Worm (Caenorhabditis elegans) whole organism, L2 larva: ENCODE results near the gene ttr-6.

ENCODE experiments used
- C34F6.9 ChIP-seq: fragments of 150-350 bp; optimal IDR thresholded peaks from 2 replicates; lab custom pipeline; 2014; ENCODE audit warnings: missing biosample characterization, missing genetic modification characterization
- F13H6.1 ChIP-seq: sonication (generic microtip); optimal IDR thresholded peaks from 2 replicates; lab custom pipeline; 2016; ENCODE audit warnings: missing genetic modification characterization, missing compliant biosample characterization
- R02D3.7 ChIP-seq: fragments of 150-350 bp; optimal IDR thresholded peaks from 2 replicates; lab custom pipeline; 2014; ENCODE audit warnings: missing biosample characterization, missing genetic modification characterization
- Y55F3AM.14 ChIP-seq: fragments of 200-800 bp; sonication (Bioruptor generic); optimal IDR thresholded peaks from 2 replicates; lab custom pipeline; 2018; ENCODE audit warnings: mild to moderate bottlenecking, missing genetic modification characterization, missing compliant biosample characterization
- ZK546.5 ChIP-seq: sonication (generic microtip); optimal IDR thresholded peaks from 2 replicates; lab custom pipeline; 2017; ENCODE audit warnings: missing biosample characterization, missing genetic modification characterization
- alr-1 ChIP-seq: fragments of 150-350 bp; optimal IDR thresholded peaks from 2 replicates; lab custom pipeline; 2014; ENCODE audit warnings: missing biosample characterization, missing genetic modification characterization
- aly-2 ChIP-seq: fragments of 150-350 bp; optimal IDR thresholded peaks from 2 replicates; lab custom pipeline; 2014; ENCODE audit warnings: missing biosample characterization, missing genetic modification characterization
- ama-1 ChIP-seq: fragments of 150-350 bp; optimal IDR thresholded peaks from 2 replicates; lab custom pipeline; 2018; ENCODE audit warnings: inconsistent platforms
- blmp-1 ChIP-seq: sonication (generic microtip); optimal IDR thresholded peaks from 2 replicates; lab custom pipeline; 2017; ENCODE audit warnings: missing genetic modification characterization, mild to moderate bottlenecking, missing compliant biosample characterization, antibody characterized with exemption, moderate library complexity; ENCODE audit not compliant: insufficient read depth
- ceh-16 ChIP-seq: fragments of 150-350 bp; optimal IDR thresholded peaks from 2 replicates; lab custom pipeline; 2014; ENCODE audit warnings: missing biosample characterization, missing genetic modification characterization
- ceh-82 ChIP-seq: fragments of 150-350 bp; optimal IDR thresholded peaks from 2 replicates; lab custom pipeline; 2014; ENCODE audit warnings: missing biosample characterization, missing genetic modification characterization
- egl-27 ChIP-seq: sonication (generic microtip); optimal IDR thresholded peaks from 3 replicates; lab custom pipeline; 2017; ENCODE audit warnings: missing biosample characterization, missing genetic modification reagents, missing genetic modification characterization
- elt-1 ChIP-seq: fragments of 150-350 bp; optimal IDR thresholded peaks from 2 replicates; lab custom pipeline; 2014; ENCODE audit warnings: missing biosample characterization, missing genetic modification characterization
- elt-3 ChIP-seq: sonication (generic microtip); optimal IDR thresholded peaks from 2 replicates; lab custom pipeline; 2017; ENCODE audit warnings: missing biosample characterization, missing genetic modification characterization
- fos-1 ChIP-seq: fragments of 150-350 bp; optimal IDR thresholded peaks from 2 replicates; lab custom pipeline; 2014; ENCODE audit warnings: missing biosample characterization, missing genetic modification characterization
- gmeb-1 ChIP-seq: fragments of 150-350 bp; optimal IDR thresholded peaks from 2 replicates; lab custom pipeline; 2014; ENCODE audit warnings: missing biosample characterization, missing genetic modification characterization
- lin-11 ChIP-seq: fragments of 150-350 bp; sonication (generic microtip); optimal IDR thresholded peaks from 2 replicates; lab custom pipeline; 2014; ENCODE audit warnings: missing biosample characterization, missing genetic modification characterization, inconsistent platforms, mixed read lengths
- lin-13 ChIP-seq: fragments of 150-350 bp; optimal IDR thresholded peaks from 2 replicates; lab custom pipeline; 2014; ENCODE audit warnings: missing biosample characterization, missing genetic modification reagents, missing genetic modification characterization
- lsy-2 ChIP-seq, 2 experiments: fragments of 150-350 bp in 1 of 2; sonication (generic microtip) in 1 of 2; optimal IDR thresholded peaks; 2 replicates each; lab custom pipeline; 2014 to 2017; ENCODE audit warnings: missing biosample characterization in 2 of 2, missing genetic modification characterization in 2 of 2
- mab-5 ChIP-seq: fragments of 150-350 bp; optimal IDR thresholded peaks from 2 replicates; lab custom pipeline; 2014; ENCODE audit warnings: missing biosample characterization, missing genetic modification characterization
- mbf-1 ChIP-seq: sonication (generic microtip); optimal IDR thresholded peaks from 2 replicates; lab custom pipeline; 2017; ENCODE audit warnings: missing biosample characterization, missing genetic modification characterization
- mdl-1 ChIP-seq, 2 experiments: fragments of 150-350 bp in 1 of 2; sonication (generic microtip) in 1 of 2; optimal IDR thresholded peaks; 2 replicates each; lab custom pipeline; 2017; ENCODE audit warnings: missing biosample characterization in 2 of 2, missing genetic modification characterization in 2 of 2
- nhr-10 ChIP-seq: sonication (generic microtip); optimal IDR thresholded peaks from 2 replicates; lab custom pipeline; 2017; ENCODE audit warnings: missing biosample characterization, missing genetic modification characterization
- nhr-11 ChIP-seq: fragments of 150-350 bp; optimal IDR thresholded peaks from 2 replicates; lab custom pipeline; 2014; ENCODE audit warnings: missing biosample characterization, missing genetic modification characterization
- nhr-12 ChIP-seq: fragments of 150-350 bp; optimal IDR thresholded peaks from 2 replicates; lab custom pipeline; 2014; ENCODE audit warnings: missing biosample characterization, missing genetic modification characterization
- nhr-21 ChIP-seq: fragments of 150-350 bp; optimal IDR thresholded peaks from 2 replicates; lab custom pipeline; 2014; ENCODE audit warnings: missing biosample characterization, missing genetic modification characterization
- nhr-23 ChIP-seq: fragments of 150-350 bp; optimal IDR thresholded peaks from 2 replicates; lab custom pipeline; 2014; ENCODE audit warnings: missing biosample characterization, missing genetic modification reagents, missing genetic modification characterization
- nhr-237 ChIP-seq: fragments of 150-350 bp; optimal IDR thresholded peaks from 2 replicates; lab custom pipeline; 2014; ENCODE audit warnings: missing biosample characterization, missing genetic modification characterization
- nhr-25 ChIP-seq: fragments of 150-350 bp; sonication (generic microtip); optimal IDR thresholded peaks from 3 replicates; lab custom pipeline; 2014; ENCODE audit warnings: missing biosample characterization, missing genetic modification characterization
- nhr-77 ChIP-seq: fragments of 150-350 bp; optimal IDR thresholded peaks from 2 replicates; lab custom pipeline; 2014; ENCODE audit warnings: missing biosample characterization, missing genetic modification characterization
- peb-1 ChIP-seq: fragments of 150-350 bp; optimal IDR thresholded peaks from 2 replicates; lab custom pipeline; 2014; ENCODE audit warnings: missing biosample characterization, missing genetic modification characterization
- skn-1 ChIP-seq: sonication (generic microtip); optimal IDR thresholded peaks from 2 replicates; lab custom pipeline; 2017; ENCODE audit warnings: missing biosample characterization, missing genetic modification characterization
- sma-3 ChIP-seq: sonication (generic microtip); optimal IDR thresholded peaks from 2 replicates; lab custom pipeline; 2016; ENCODE audit warnings: missing genetic modification reagents, missing genetic modification characterization, missing compliant biosample characterization
- sma-9 ChIP-seq, 2 experiments: fragments of 150-350 bp in 1 of 2; sonication (generic microtip) in 1 of 2; optimal IDR thresholded peaks; 2 replicates each; lab custom pipeline; 2014 to 2016; ENCODE audit warnings: missing genetic modification characterization in 2 of 2, mild to moderate bottlenecking in 1 of 2, missing biosample characterization in 1 of 2, missing compliant biosample characterization in 1 of 2, missing genetic modification reagents in 1 of 2, moderate library complexity in 1 of 2
- snpc-4 ChIP-seq: fragments of 150-350 bp; optimal IDR thresholded peaks from 2 replicates; lab custom pipeline; 2014; ENCODE audit warnings: missing biosample characterization, missing genetic modification characterization
- unc-39 ChIP-seq: fragments of 150-350 bp; optimal IDR thresholded peaks from 2 replicates; lab custom pipeline; 2014; ENCODE audit warnings: missing biosample characterization, missing genetic modification characterization
- unc-55 ChIP-seq: fragments of 150-350 bp; sonication (generic microtip); optimal IDR thresholded peaks from 3 replicates; lab custom pipeline; 2014; ENCODE audit warnings: missing biosample characterization, missing genetic modification reagents, missing genetic modification characterization
- zag-1 ChIP-seq: fragments of 150-350 bp; optimal IDR thresholded peaks from 2 replicates; lab custom pipeline; 2014; ENCODE audit warnings: missing biosample characterization, missing genetic modification characterization
- ztf-1 ChIP-seq: fragments of 200-800 bp; sonication (Bioruptor generic); conservative IDR thresholded peaks from 2 replicates; pipeline ENCODE4 v1.3.6; 2022; ENCODE audit warnings: missing genetic modification characterization, missing compliant biosample characterization
- ztf-11 ChIP-seq: sonication (generic microtip); optimal IDR thresholded peaks from 2 replicates; lab custom pipeline; 2017; ENCODE audit warnings: missing biosample characterization, missing genetic modification characterization
- ztf-4 ChIP-seq: fragments of 150-350 bp; optimal IDR thresholded peaks from 2 replicates; lab custom pipeline; 2014; ENCODE audit warnings: missing biosample characterization, missing genetic modification characterization

ttr-6 gene

DNA sequence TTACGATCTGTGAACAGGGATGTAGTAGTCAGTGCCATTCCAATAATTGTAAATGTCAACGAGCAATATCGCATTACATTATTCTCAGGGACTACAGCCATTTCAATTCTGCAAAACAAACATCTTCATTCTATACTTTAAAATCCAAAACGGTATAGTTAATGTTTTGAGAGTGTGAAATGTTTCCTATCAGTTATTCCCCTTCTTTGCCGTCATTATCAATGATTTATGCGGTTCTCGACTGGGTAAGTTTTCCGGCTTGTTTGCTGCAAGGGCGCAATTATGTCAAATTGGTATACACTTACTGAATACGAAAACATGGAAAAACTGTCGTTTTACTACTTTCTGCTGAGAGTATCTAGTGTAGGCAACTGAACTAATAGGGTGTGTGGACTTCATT lies 6.2 kb upstream of the ttr-6 start, which contains the start of gene F23G4.1:
Gene F23G4.1 (minus strand): TSS at position 101 of the 400 bp plus-strand sequence.
- TF ChIP-seq nhr-11 (tag; lab: Kevin White, UChicago), result no peak
- TF ChIP-seq nhr-23 (tag; lab: Kevin White, UChicago), result no peak
- TF ChIP-seq fos-1 (tag; lab: Kevin White, UChicago), result no peak
- no peak for TF ChIP-seq nhr-237 (tag; lab: Kevin White, UChicago)
- TF ChIP-seq aly-2, result no peak
- TF ChIP-seq zag-1, result no peak
- no peak for TF ChIP-seq nhr-12 (tag; lab: Kevin White, UChicago)
- TF ChIP-seq nhr-25 (tag; lab: Kevin White, UChicago), result no peak
- no peak for TF ChIP-seq sma-9 (GFP tag; optimal IDR thresholded peaks at IDR 0.05; lab: Kevin White, UChicago)
- no peak for TF ChIP-seq sma-9 (tag; optimal IDR thresholded peaks at IDR 0.05; lab: Kevin White, UChicago)
- TF ChIP-seq lsy-2 (tag; optimal IDR thresholded peaks at IDR 0.05; lab: Kevin White, UChicago), result no peak
- TF ChIP-seq R02D3.7, result no peak
- TF ChIP-seq ztf-4 (tag; lab: Kevin White, UChicago), result no peak
- no peak for TF ChIP-seq mdl-1 (tag; optimal IDR thresholded peaks at IDR 0.05; lab: Kevin White, UChicago)
- TF ChIP-seq nhr-77 (tag; lab: Kevin White, UChicago), result no peak
- TF ChIP-seq lin-13 (GFP tag; lab: Kevin White, UChicago), result no peak
- no peak for TF ChIP-seq C34F6.9 (tag; lab: Kevin White, UChicago)
- TF ChIP-seq ZK546.5 (tag; lab: Kevin White, UChicago), result no peak
- no peak for TF ChIP-seq ceh-82 (tag; lab: Kevin White, UChicago)
- no peak for TF ChIP-seq F13H6.1 (tag; lab: Kevin White, UChicago)

DNA sequence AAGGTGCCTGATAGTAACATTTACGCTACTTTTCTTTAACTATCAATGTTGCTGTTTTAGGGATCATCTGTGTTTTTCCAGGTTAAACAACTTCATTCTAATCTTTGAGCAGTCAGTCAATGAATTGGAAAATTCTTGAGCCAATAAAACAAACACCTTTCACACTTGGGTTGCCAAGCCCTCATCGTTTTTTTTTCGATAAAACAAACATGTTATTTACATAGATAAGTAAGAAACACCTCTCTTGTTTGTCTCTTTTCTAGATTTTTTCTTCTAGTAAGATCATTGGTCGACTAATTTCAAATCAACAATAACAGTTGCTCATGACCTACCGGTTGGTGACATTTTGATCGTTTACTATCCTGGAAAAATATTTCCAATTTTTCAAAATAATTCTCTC lies 5.0 kb upstream of the ttr-6 start:
- TF ChIP-seq sma-3 (GFP tag; lab: Kevin White, UChicago) (no peak), ZK546.5 (tag; lab: Kevin White, UChicago) (no peak), lin-11 (tag; lab: Kevin White, UChicago) (no peak), ceh-82 (tag; lab: Kevin White, UChicago) (no peak), zag-1 (no peak), mab-5 (tag; lab: Kevin White, UChicago) (no peak), mbf-1 (tag; lab: Kevin White, UChicago) (no peak), R02D3.7 (no peak), blmp-1 (tag; lab: Kevin White, UChicago) (no peak), ztf-1 (GFP tag; lab: Robert Waterston, UW) (no peak), elt-3 (tag; lab: Kevin White, UChicago) (no peak), fos-1 (tag; lab: Kevin White, UChicago) (no peak), mdl-1 (tag; optimal IDR thresholded peaks at IDR 0.05; lab: Kevin White, UChicago) (no peak), egl-27 (no peak), skn-1 (tag; lab: Kevin White, UChicago) (no peak)

DNA sequence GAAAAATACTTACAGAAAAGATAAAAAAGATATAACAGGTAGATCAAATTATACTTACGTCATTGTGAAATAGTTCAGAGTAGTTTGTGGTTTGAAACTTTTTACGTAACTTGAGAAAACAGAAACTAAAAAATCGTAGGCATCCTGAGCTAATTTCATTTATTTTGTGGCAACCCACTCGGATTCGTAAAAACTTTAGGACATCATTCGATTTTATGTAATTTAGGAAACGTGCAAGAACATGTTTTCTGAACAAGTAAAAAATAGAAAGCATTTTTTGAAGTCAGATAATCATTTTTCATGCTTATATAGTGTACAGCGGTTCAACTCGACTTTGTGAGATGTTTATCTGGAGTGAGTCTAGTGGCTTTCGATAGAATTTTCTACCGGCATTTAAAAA lies 1.8 kb upstream of the ttr-6 start, which contains the start of gene hic-1:
Gene hic-1 (minus strand): TSS at position 101 of the 400 bp plus-strand sequence.
- TF ChIP-seq peb-1 (tag; lab: Kevin White, UChicago) (no peak), egl-27 (no peak), skn-1 (tag; lab: Kevin White, UChicago) (no peak), ZK546.5 (tag; lab: Kevin White, UChicago) (no peak), unc-39 (tag; lab: Kevin White, UChicago) (no peak), mab-5 (tag; lab: Kevin White, UChicago) (no peak), ceh-16 (tag; lab: Kevin White, UChicago) (no peak), sma-3 (GFP tag; lab: Kevin White, UChicago) (no peak), ztf-11 (no peak), ama-1 (no peak), gmeb-1 (no peak), aly-2 (no peak), ztf-1 (GFP tag; lab: Robert Waterston, UW) (no peak), nhr-10 (tag; lab: Kevin White, UChicago) (no peak), nhr-12 (tag; lab: Kevin White, UChicago) (no peak), zag-1 (no peak), alr-1 (no peak)
- TF ChIP-seq, all 48 proteins: peak for 0

DNA sequence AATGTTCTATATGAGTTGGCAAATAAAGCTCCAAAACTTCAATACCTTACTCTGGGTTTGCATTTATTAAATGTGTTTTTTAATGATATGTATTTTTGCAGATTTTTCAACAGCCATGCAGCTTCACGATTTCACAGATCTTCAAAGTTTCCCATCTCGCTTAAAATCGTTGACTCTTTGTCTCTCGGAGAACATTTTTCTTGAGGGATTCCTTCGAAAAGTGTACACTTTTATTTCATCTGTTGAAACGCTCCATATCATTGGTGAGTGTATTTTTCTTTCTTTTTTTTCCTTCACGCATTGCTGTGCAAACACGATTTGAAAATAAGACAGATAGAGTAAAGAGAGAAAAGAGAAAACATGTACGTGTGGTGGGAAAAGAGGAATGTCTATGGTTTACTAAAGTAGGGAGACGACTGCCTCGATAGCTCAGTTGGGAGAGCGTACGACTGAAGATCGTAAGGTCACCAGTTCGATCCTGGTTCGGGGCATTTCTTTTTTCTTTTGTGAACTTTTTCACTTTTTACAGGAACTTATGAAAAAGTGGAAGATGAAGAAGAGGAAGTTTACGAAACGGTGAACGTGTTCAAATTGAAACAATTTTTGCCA lies 3.6 kb downstream of the ttr-6 start:
- TF ChIP-seq ceh-16 (tag; lab: Kevin White, UChicago) (no peak), nhr-237 (tag; lab: Kevin White, UChicago) (no peak), peb-1 (tag; lab: Kevin White, UChicago) (no peak), nhr-12 (tag; lab: Kevin White, UChicago) (no peak), nhr-23 (tag; lab: Kevin White, UChicago) (no peak), snpc-4 (tag; lab: Kevin White, UChicago) (peak; percentile 40), mbf-1 (tag; lab: Kevin White, UChicago) (no peak), ztf-11 (no peak), zag-1 (no peak), nhr-25 (tag; lab: Kevin White, UChicago) (no peak), unc-55 (GFP tag; lab: Kevin White, UChicago) (peak; percentile 81), ama-1 (no peak), aly-2 (no peak), nhr-11 (tag; lab: Kevin White, UChicago) (peak; percentile 15), C34F6.9 (tag; lab: Kevin White, UChicago) (peak; percentile 29), R02D3.7 (no peak), gmeb-1 (peak; percentile 66), blmp-1 (tag; lab: Kevin White, UChicago) (no peak), Y55F3AM.14 (no peak), fos-1 (tag; lab: Kevin White, UChicago) (peak; percentile 46), nhr-10 (tag; lab: Kevin White, UChicago) (no peak), nhr-77 (tag; lab: Kevin White, UChicago) (no peak), alr-1 (no peak), mdl-1 (tag; optimal IDR thresholded peaks at IDR 0.05; lab: Kevin White, UChicago) (peak in 1 of 2 experiments; percentile 1), nhr-21 (peak; percentile 53), unc-39 (tag; lab: Kevin White, UChicago) (no peak), lsy-2 (tag; optimal IDR thresholded peaks at IDR 0.05; lab: Kevin White, UChicago) (peak; percentile 35 to 70), egl-27 (peak; percentile 70), elt-1 (tag; lab: Kevin White, UChicago) (no peak)
